Fruit fly (Drosophila melanogaster): ENCODE results near the gene CG9386.

The CG9386 gene

DNA sequence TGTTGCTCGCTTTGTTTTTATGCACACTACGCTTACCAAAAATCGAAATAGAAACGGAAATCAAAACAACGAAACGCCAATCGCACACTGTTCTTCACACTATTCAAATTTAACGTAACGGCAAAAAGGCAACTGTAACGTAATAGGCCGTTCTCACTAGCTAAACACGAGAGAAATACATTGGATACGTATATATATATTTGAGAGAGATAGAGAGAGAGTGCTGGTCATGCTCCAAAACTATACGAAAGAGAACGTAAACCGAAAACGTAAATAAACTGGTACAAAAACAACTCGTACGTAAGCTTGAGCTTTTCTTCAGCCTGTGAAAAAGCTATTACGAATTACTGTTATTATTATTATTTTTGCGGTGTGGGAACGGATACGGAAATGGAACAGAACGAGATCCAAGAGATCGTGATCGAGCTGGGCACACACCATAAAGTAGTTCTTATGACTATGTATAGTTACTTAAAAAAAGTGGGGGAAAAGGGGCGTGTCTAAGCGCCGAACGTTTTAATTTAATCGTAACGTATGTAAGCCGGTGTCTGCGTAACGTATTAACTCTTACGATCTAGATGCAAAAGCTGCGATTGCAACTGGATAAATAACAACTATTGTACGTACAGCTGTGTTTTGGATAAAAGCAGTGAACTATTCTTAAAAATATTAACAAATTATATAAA, 11.6 kb downstream of the CG9386 start:
- TF ChIP-seq brk (GFP tag; optimal IDR thresholded peaks at IDR 0.05): no peak
- no peak for TF ChIP-seq Dfd (GFP tag; optimal IDR thresholded peaks at IDR 0.05)
- TF ChIP-seq lola (GFP tag; optimal IDR thresholded peaks at IDR 0.05): no peak
- TF ChIP-seq h (GFP tag; optimal IDR thresholded peaks at IDR 0.05): no peak
- no peak for TF ChIP-seq ey (GFP tag; optimal IDR thresholded peaks at IDR 0.05)
- peak; percentile 29 for TF ChIP-seq N (GFP tag; optimal IDR thresholded peaks at IDR 0.05)

DNA sequence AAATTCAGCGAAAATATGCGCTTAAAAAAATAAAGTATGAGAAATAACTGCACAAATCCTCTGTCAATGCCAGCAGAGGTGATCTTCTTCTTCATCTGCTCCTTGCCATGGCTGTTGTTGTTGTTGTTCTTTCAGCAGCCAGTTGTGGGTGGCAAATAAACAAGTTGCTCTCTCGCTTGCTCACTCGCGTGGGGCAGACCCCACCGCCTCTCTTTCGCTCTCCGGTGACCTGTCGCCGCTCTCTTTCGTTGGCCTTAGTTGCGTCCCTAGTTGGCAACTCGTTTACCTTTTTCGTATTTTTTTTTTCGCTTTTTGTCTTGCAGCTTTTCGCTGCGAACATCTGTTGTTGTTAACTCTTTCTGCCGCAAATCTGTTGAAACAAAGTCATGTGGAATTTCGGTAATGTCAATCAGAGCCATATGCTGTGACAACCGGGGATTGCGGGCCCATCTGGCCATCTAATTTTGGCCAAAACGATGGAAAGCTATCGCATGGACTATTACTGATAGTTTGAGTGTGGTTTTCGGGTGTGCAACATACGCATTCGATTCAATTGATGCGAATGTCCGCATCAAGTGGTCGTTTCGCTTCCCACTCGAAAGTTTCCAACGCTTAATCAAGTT, 20.5 kb downstream of the CG9386 start:
- TF ChIP-seq ey (GFP tag; optimal IDR thresholded peaks at IDR 0.05) (no peak), sv (GFP tag; optimal IDR thresholded peaks at IDR 0.05) (no peak), dl (GFP tag; optimal IDR thresholded peaks at IDR 0.05; ENCODE audit: insufficient read depth in 1 of 2, partially characterized antibody in 2 of 2) (peak; percentile 80 to 85), Vsx2 (GFP tag; optimal IDR thresholded peaks at IDR 0.05; ENCODE audit: partially characterized antibody) (peak; percentile 36), Dif (GFP tag; optimal IDR thresholded peaks at IDR 0.05; ENCODE audit: partially characterized antibody) (peak; percentile 85), Abd-B (GFP tag; optimal IDR thresholded peaks at IDR 0.05) (no peak)

DNA sequence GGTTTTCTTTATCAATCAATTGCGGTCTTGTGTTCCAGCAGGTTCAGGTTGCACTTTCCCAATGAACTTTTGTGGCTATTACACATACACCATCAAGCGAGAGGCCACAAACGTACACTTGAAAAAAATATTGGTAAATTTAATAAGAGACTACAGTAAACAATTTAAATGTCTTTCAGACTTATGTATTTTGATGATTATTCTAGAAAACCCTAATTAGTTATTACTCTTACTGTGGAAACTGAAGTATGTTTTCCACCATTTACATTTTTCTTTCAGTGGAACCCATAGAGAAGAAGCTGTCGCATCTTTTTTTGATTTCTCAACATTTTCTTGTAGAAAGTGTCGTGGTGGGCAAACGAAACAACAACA, 21.1 kb downstream of the CG9386 start:
- TF ChIP-seq CrebA (GFP tag; optimal IDR thresholded peaks at IDR 0.05; ENCODE audit: borderline replicate concordance): no peak
- TF ChIP-seq fru (GFP tag; optimal IDR thresholded peaks at IDR 0.05): peak; percentile 89
- no peak for TF ChIP-seq Hr78 (GFP tag; optimal IDR thresholded peaks at IDR 0.05)
- no peak for TF ChIP-seq jim (GFP tag; optimal IDR thresholded peaks at IDR 0.05)
- no peak for TF ChIP-seq Rel (GFP tag; optimal IDR thresholded peaks at IDR 0.05)
- TF ChIP-seq Rel (tag; optimal IDR thresholded peaks at IDR 0.05): no peak
- TF ChIP-seq foxo (GFP tag; optimal IDR thresholded peaks at IDR 0.05): peak in 1 of 2 experiments; percentile 84
- TF ChIP-seq Dfd (GFP tag; optimal IDR thresholded peaks at IDR 0.05): no peak
- TF ChIP-seq dmrt93B (GFP tag; optimal IDR thresholded peaks at IDR 0.05): peak; percentile 63
- peak; percentile 88 for TF ChIP-seq ey (GFP tag; optimal IDR thresholded peaks at IDR 0.05)
- TF ChIP-seq tai (GFP tag; optimal IDR thresholded peaks at IDR 0.05): peak; percentile 81
- peak; percentile 87 for TF ChIP-seq Hnf4 (GFP tag; optimal IDR thresholded peaks at IDR 0.05)
- TF ChIP-seq h (GFP tag; optimal IDR thresholded peaks at IDR 0.05): peak; percentile 77
- TF ChIP-seq Abd-B (GFP tag; optimal IDR thresholded peaks at IDR 0.05): no peak
- peak; percentile 69 for TF ChIP-seq dsf (GFP tag; optimal IDR thresholded peaks at IDR 0.05; ENCODE audit: borderline replicate concordance)
- no peak for TF ChIP-seq Mio (GFP tag; optimal IDR thresholded peaks at IDR 0.05)
- TF ChIP-seq Sp1 (GFP tag; optimal IDR thresholded peaks at IDR 0.05): peak; percentile 84
- peak; percentile 85 for TF ChIP-seq OdsH (GFP tag; optimal IDR thresholded peaks at IDR 0.05)
- TF ChIP-seq Jra (GFP tag; optimal IDR thresholded peaks at IDR 0.05): peak; percentile 65
- TF ChIP-seq pan (optimal IDR thresholded peaks at IDR 0.05): no peak
- peak; percentile 66 for TF ChIP-seq psq (GFP tag; optimal IDR thresholded peaks at IDR 0.05)
- no peak for TF ChIP-seq lola (GFP tag; optimal IDR thresholded peaks at IDR 0.05)
- TF ChIP-seq Vsx2 (GFP tag; optimal IDR thresholded peaks at IDR 0.05; ENCODE audit: partially characterized antibody): no peak
- peak; percentile 7 for TF ChIP-seq CG9705 (GFP tag; optimal IDR thresholded peaks at IDR 0.05)
- peak; percentile 77 for TF ChIP-seq brk (GFP tag; optimal IDR thresholded peaks at IDR 0.05)
- TF ChIP-seq Hr83 (GFP tag; optimal IDR thresholded peaks at IDR 0.05; ENCODE audit: poor library complexity, severe bottlenecking): no peak
- TF ChIP-seq rgr (GFP tag; optimal IDR thresholded peaks at IDR 0.05): peak; percentile 90
- TF ChIP-seq CG32264 (GFP tag; optimal IDR thresholded peaks at IDR 0.05): peak; percentile 70
- peak; percentile 6 for TF ChIP-seq GATAd (GFP tag; optimal IDR thresholded peaks at IDR 0.05)
- no peak for TF ChIP-seq dl (GFP tag; optimal IDR thresholded peaks at IDR 0.05; ENCODE audit: insufficient read depth in 1 of 2, partially characterized antibody in 2 of 2)
- peak; percentile 85 for TF ChIP-seq sv (GFP tag; optimal IDR thresholded peaks at IDR 0.05)
- peak; percentile 66 for TF ChIP-seq woc (GFP tag; optimal IDR thresholded peaks at IDR 0.05)
- TF ChIP-seq HLH106 (tag; optimal IDR thresholded peaks at IDR 0.05): peak; percentile 80
- TF ChIP-seq Dif (GFP tag; optimal IDR thresholded peaks at IDR 0.05; ENCODE audit: partially characterized antibody): no peak
- TF ChIP-seq usp (GFP tag; optimal IDR thresholded peaks at IDR 0.05): no peak
- TF ChIP-seq sage (GFP tag; optimal IDR thresholded peaks at IDR 0.05): peak; percentile 50
- TF ChIP-seq br (GFP tag; optimal IDR thresholded peaks at IDR 0.05): peak; percentile 87
- no peak for TF ChIP-seq N (GFP tag; optimal IDR thresholded peaks at IDR 0.05)
- TF ChIP-seq Myc (optimal IDR thresholded peaks at IDR 0.05): no peak

All from whole organism, wandering third instar larva.